Fruit fly (Drosophila melanogaster): Measurements from ENCODE around the gene Fst.

DNA sequence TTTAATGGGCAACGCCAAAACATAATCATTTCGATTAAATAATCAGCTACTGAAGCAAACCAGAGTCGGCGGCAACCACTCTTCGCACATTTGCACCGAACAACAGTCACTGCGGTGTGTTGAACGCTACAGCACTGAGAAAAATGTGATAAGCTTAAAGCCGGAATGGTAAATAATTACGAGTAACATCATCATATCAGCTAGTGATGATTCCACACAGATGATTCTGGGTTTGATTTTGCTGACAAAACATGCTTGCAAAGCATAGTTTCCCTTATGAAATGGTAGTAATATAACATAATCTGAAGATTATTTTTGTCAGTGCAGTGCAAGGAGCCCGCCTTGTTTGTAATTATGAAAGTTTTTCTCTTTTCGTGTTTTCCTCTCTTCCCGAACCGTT, 47.9 kb downstream of the Fst start:
- TF ChIP-seq CG33017 (tag; optimal IDR thresholded peaks at IDR 0.05) (no peak), ovo (GFP tag; optimal IDR thresholded peaks at IDR 0.05) (no peak), kay (GFP tag; ENCODE audit: borderline replicate concordance) (no peak)

Measured in whole organism, adult.